Fruit fly (Drosophila melanogaster) whole organism, larva: Measurements from ENCODE around the gene CG31248.

Experiments used
- noc ChIP-seq: fragments of 200-800 bp; sonication (Bioruptor generic); optimal IDR thresholded peaks from 3 replicates; lab custom pipeline; 2019; ENCODE audit warnings: missing biosample characterization, mild to moderate bottlenecking, missing genetic modification characterization, moderate library complexity

Gene CG31248

dm6 chr3R:7123073-7123572, 6.0 kb upstream of the CG31248 start:
- TF ChIP-seq noc = no peak

dm6 chr3R:7123699-7124098, 5.4 kb upstream of the CG31248 start:
- TF ChIP-seq noc = no peak

dm6 chr3R:7124109-7124639, 4.9 kb upstream of the CG31248 start, which contains the start of the genes Alh and CG10098:
Alh (minus strand) TSS chr3R:7124185.
CG10098 (plus strand) TSS chr3R:7124548.
- TF ChIP-seq noc = peak; percentile 75

dm6 chr3R:7127966-7128365, 1.2 kb upstream of the CG31248 start, which contains the start of gene CG10068:
CG10068 (minus strand) TSS chr3R:7128027.
- peak; percentile 84 for TF ChIP-seq noc

dm6 chr3R:7130827-7131226, 1.7 kb downstream of the CG31248 start:
- TF ChIP-seq noc = no peak

dm6 chr3R:7131260-7131659, 2.1 kb downstream of the CG31248 start, which contains the start of gene CG31493:
CG31493 (plus strand) TSS chr3R:7131560.
- TF ChIP-seq noc = no peak

- TF ChIP-seq noc = no peak
Observed at dm6 chr3R:7134715-7135505, 5.8 kb downstream of the CG31248 start.

- TF ChIP-seq noc = no peak
Observed at dm6 chr3R:7135881-7136280, 6.8 kb downstream of the CG31248 start, which contains the start of gene Fer1. Fer1 (plus strand) TSS chr3R:7136206.

- no peak for TF ChIP-seq noc
Observed at dm6 chr3R:7137207-7137606, 8.1 kb downstream of the CG31248 start.

- TF ChIP-seq noc = no peak
Observed at dm6 chr3R:7138058-7138457, 8.9 kb downstream of the CG31248 start.

dm6 chr3R:7139188-7140038, 10.3 kb downstream of the CG31248 start:
- no peak for TF ChIP-seq noc

- no peak for TF ChIP-seq noc
Observed at dm6 chr3R:7142580-7142979, 13.5 kb downstream of the CG31248 start.

dm6 chr3R:7144245-7144904, 15.3 kb downstream of the CG31248 start, which contains the start of the genes CG14610 and CG2656:
CG14610 (minus strand) TSS chr3R:7144295.
CG2656 (plus strand) TSS chr3R:7144724.
- TF ChIP-seq noc = no peak

dm6 chr3R:7150544-7151406, 21.7 kb downstream of the CG31248 start, which contains the start of the genes gfzf and Sas-4:
gfzf (minus strand) TSS chr3R:7150968.
Sas-4 (plus strand) TSS chr3R:7151367.
- TF ChIP-seq noc = peak; percentile 39
